Fruit fly (Drosophila melanogaster): ENCODE data around the gene Mrm2.

- TF ChIP-seq Rel (GFP tag; optimal IDR thresholded peaks at IDR 0.05) (no peak), Rel (tag; optimal IDR thresholded peaks at IDR 0.05) (no peak), Dfd (GFP tag; optimal IDR thresholded peaks at IDR 0.05) (no peak), Abd-B (GFP tag; optimal IDR thresholded peaks at IDR 0.05) (no peak), Mio (GFP tag; optimal IDR thresholded peaks at IDR 0.05) (no peak), brk (GFP tag; optimal IDR thresholded peaks at IDR 0.05) (no peak), HLH106 (tag; optimal IDR thresholded peaks at IDR 0.05) (no peak), Myc (optimal IDR thresholded peaks at IDR 0.05) (no peak)
Observed at dm6 chr3R:19833963-19834362, 27.4 kb upstream of the Mrm2 start.
